Fruit fly (Drosophila melanogaster) whole organism, embryonic: Measurements from ENCODE around the gene CG13113.
A peak's percentile ranks its signal among the peaks of the same experiment; 100 is the strongest.

Experiments
- Asciz ChIP-seq: fragments of 200-800 bp; sonication (Bioruptor generic); optimal IDR thresholded peaks from 2 replicates; lab custom pipeline; 2017; ENCODE audit warnings: missing biosample characterization, mild to moderate bottlenecking, missing genetic modification characterization, missing genetic modification reagents
- B-H1 ChIP-seq: fragments of 200-800 bp; sonication (Bioruptor generic); IDR thresholded peaks from 3 replicates; pipeline ENCODE4 v1.3.6; 2022; ENCODE audit warnings: missing biosample characterization, missing genetic modification characterization
- CG12299 ChIP-seq: fragments of 200-800 bp; sonication (Bioruptor generic); optimal IDR thresholded peaks from 2 replicates; lab custom pipeline; 2018; ENCODE audit warnings: missing biosample characterization, mild to moderate bottlenecking, missing genetic modification characterization
- CG12659 ChIP-seq: fragments of 200-800 bp; sonication (Bioruptor generic); optimal IDR thresholded peaks from 3 replicates; lab custom pipeline; 2017; ENCODE audit warnings: mild to moderate bottlenecking, missing biosample characterization, missing genetic modification reagents, missing genetic modification characterization
- CG13296 ChIP-seq: fragments of 200-800 bp; sonication (Bioruptor generic); optimal IDR thresholded peaks from 3 replicates; lab custom pipeline; 2018; ENCODE audit warnings: missing biosample characterization, mild to moderate bottlenecking, missing genetic modification characterization
- CG13894 ChIP-seq: fragments of 200-800 bp; sonication (Bioruptor generic); optimal IDR thresholded peaks from 3 replicates; lab custom pipeline; 2018; ENCODE audit warnings: missing biosample characterization, mild to moderate bottlenecking, missing genetic modification characterization, moderate library complexity
- CG14965 ChIP-seq: fragments of 200-800 bp; sonication (Bioruptor generic); optimal IDR thresholded peaks from 2 replicates; lab custom pipeline; 2016; ENCODE audit warnings: missing biosample characterization, missing genetic modification characterization, borderline replicate concordance
- CG15514 ChIP-seq: fragments of 200-800 bp; sonication (Bioruptor generic); optimal IDR thresholded peaks from 3 replicates; lab custom pipeline; 2017; ENCODE audit warnings: missing biosample characterization, missing genetic modification characterization, mild to moderate bottlenecking, moderate library complexity, missing genetic modification reagents
- CG17829 ChIP-seq: fragments of 200-800 bp; optimal IDR thresholded peaks from 2 replicates; lab custom pipeline; 2019; ENCODE audit warnings: missing biosample characterization, mild to moderate bottlenecking, missing genetic modification characterization, moderate library complexity
- CG18619 ChIP-seq: fragments of 200-800 bp; sonication (Bioruptor generic); optimal IDR thresholded peaks from 3 replicates; lab custom pipeline; 2017; ENCODE audit warnings: missing biosample characterization, mild to moderate bottlenecking, missing genetic modification characterization
- CG2199 ChIP-seq: fragments of 200-800 bp; sonication (Bioruptor generic); IDR thresholded peaks from 3 replicates; pipeline ENCODE4 v1.3.6; 2022; ENCODE audit warnings: missing biosample characterization, missing genetic modification characterization
- CG43689 ChIP-seq: fragments of 200-800 bp; sonication (Bioruptor generic); IDR thresholded peaks from 2 replicates; pipeline ENCODE4 v1.3.6; 2022; ENCODE audit warnings: missing biosample characterization, missing genetic modification characterization
- CG6175 ChIP-seq: fragments of 200-800 bp; sonication (Bioruptor generic); IDR thresholded peaks from 3 replicates; pipeline ENCODE4 v1.3.6; 2022; ENCODE audit warnings: missing biosample characterization, missing genetic modification characterization
- CG6254 ChIP-seq: fragments of 200-800 bp; sonication (Bioruptor generic); optimal IDR thresholded peaks from 3 replicates; lab custom pipeline; 2017; ENCODE audit warnings: mild to moderate bottlenecking, missing biosample characterization, missing genetic modification reagents, missing genetic modification characterization
- CG7271 ChIP-seq: fragments of 200-800 bp; sonication (Bioruptor generic); optimal IDR thresholded peaks from 2 replicates; lab custom pipeline; 2018; ENCODE audit warnings: missing biosample characterization, mild to moderate bottlenecking, missing genetic modification characterization, moderate library complexity
- CG7839 ChIP-seq: fragments of 200-800 bp; sonication (Bioruptor generic); optimal IDR thresholded peaks from 3 replicates; lab custom pipeline; 2018; ENCODE audit warnings: missing biosample characterization, mild to moderate bottlenecking, missing genetic modification characterization, moderate library complexity
- CG9215 ChIP-seq: fragments of 200-800 bp; sonication (Bioruptor generic); IDR thresholded peaks from 2 replicates; pipeline ENCODE4 v1.3.6; 2022; ENCODE audit warnings: missing biosample characterization, missing genetic modification characterization
- Dek ChIP-seq: fragments of 200-800 bp; sonication (Bioruptor generic); optimal IDR thresholded peaks from 3 replicates; lab custom pipeline; 2019; ENCODE audit warnings: missing biosample characterization, mild to moderate bottlenecking, missing genetic modification characterization, moderate library complexity
- Dfd ChIP-seq, 2 experiments: fragments of >200 bp; optimal IDR thresholded peaks; 2 replicates each; lab custom pipeline; 2017; ENCODE audit warnings: missing biosample characterization in 2 of 2, missing genetic modification characterization in 2 of 2
- Fer1 ChIP-seq: fragments of 200-800 bp; sonication (Bioruptor generic); optimal IDR thresholded peaks from 2 replicates; lab custom pipeline; 2017; ENCODE audit warnings: missing biosample characterization, mild to moderate bottlenecking, missing genetic modification characterization
- HLH3B ChIP-seq: fragments of 200-800 bp; sonication (Bioruptor generic); IDR thresholded peaks from 2 replicates; pipeline ENCODE4 v1.3.6; 2022; ENCODE audit warnings: missing biosample characterization, missing genetic modification characterization
- HmgZ ChIP-seq: fragments of 200-800 bp; sonication (Bioruptor generic); optimal IDR thresholded peaks from 2 replicates; lab custom pipeline; 2018; ENCODE audit warnings: missing biosample characterization, mild to moderate bottlenecking, missing genetic modification characterization
- Hmr ChIP-seq: fragments of 200-800 bp; sonication (Bioruptor generic); optimal IDR thresholded peaks from 3 replicates; lab custom pipeline; 2017; ENCODE audit warnings: mild to moderate bottlenecking, missing biosample characterization, missing genetic modification reagents, missing genetic modification characterization
- Hmx ChIP-seq: fragments of 200-800 bp; sonication (Bioruptor generic); optimal IDR thresholded peaks from 2 replicates; lab custom pipeline; 2016; ENCODE audit warnings: missing biosample characterization, missing genetic modification characterization
- Mes4 ChIP-seq: fragments of 200-800 bp; sonication (Bioruptor generic); optimal IDR thresholded peaks from 2 replicates; lab custom pipeline; 2016; ENCODE audit warnings: missing biosample characterization, missing genetic modification characterization
- Nf-YC ChIP-seq: fragments of 200-800 bp; optimal IDR thresholded peaks from 3 replicates; lab custom pipeline; 2019; ENCODE audit warnings: missing biosample characterization, mild to moderate bottlenecking, missing genetic modification characterization, moderate library complexity
- Rfx ChIP-seq: fragments of 200-800 bp; sonication (Bioruptor generic); IDR thresholded peaks from 2 replicates; pipeline ENCODE4 v1.3.6; 2022; ENCODE audit warnings: missing biosample characterization, missing genetic modification characterization
- Sox102F ChIP-seq: fragments of 200-800 bp; sonication (Bioruptor generic); optimal IDR thresholded peaks from 2 replicates; lab custom pipeline; 2018; ENCODE audit warnings: missing biosample characterization, mild to moderate bottlenecking, missing genetic modification characterization, moderate library complexity
- Tbp ChIP-seq: fragments of >200 bp; optimal IDR thresholded peaks from 2 replicates; lab custom pipeline; 2018; ENCODE audit warnings: missing biosample characterization, missing genetic modification characterization
- Usf ChIP-seq: fragments of 200-800 bp; sonication (Bioruptor generic); optimal IDR thresholded peaks from 2 replicates; lab custom pipeline; 2017; ENCODE audit warnings: missing genotype, missing biosample characterization, missing genetic modification characterization
- Xbp1 ChIP-seq: fragments of 200-800 bp; sonication (Bioruptor generic); optimal IDR thresholded peaks from 3 replicates; lab custom pipeline; 2016; ENCODE audit warnings: missing biosample characterization, mild to moderate bottlenecking, missing genetic modification characterization
- YL-1 ChIP-seq: fragments of 200-800 bp; sonication (Bioruptor generic); optimal IDR thresholded peaks from 3 replicates; lab custom pipeline; 2017; ENCODE audit warnings: missing biosample characterization, mild to moderate bottlenecking, missing genetic modification characterization
- az2 ChIP-seq: fragments of 200-800 bp; sonication (Bioruptor generic); optimal IDR thresholded peaks from 3 replicates; lab custom pipeline; 2016; ENCODE audit warnings: missing biosample characterization, missing genetic modification characterization
- bab2 ChIP-seq: fragments of 200-800 bp; sonication (Bioruptor generic); optimal IDR thresholded peaks from 2 replicates; lab custom pipeline; 2016; ENCODE audit warnings: missing biosample characterization, missing genetic modification characterization
- cas ChIP-seq: fragments of 200-800 bp; sonication (Bioruptor generic); IDR thresholded peaks from 2 replicates; pipeline ENCODE4 v1.3.6; 2022; ENCODE audit warnings: missing biosample characterization, missing genetic modification characterization
- chm ChIP-seq: fragments of 200-800 bp; sonication (Bioruptor generic); IDR thresholded peaks from 2 replicates; pipeline ENCODE4 v1.3.6; 2022; ENCODE audit warnings: missing biosample characterization, missing genetic modification characterization
- ci ChIP-seq: fragments of 200-800 bp; sonication (Bioruptor generic); IDR thresholded peaks from 3 replicates; pipeline ENCODE4 v1.3.6; 2022; ENCODE audit warnings: missing biosample characterization, missing genetic modification characterization
- crp ChIP-seq, 2 experiments: fragments of 200-800 bp; sonication (Bioruptor generic); optimal IDR thresholded peaks; 2 replicates in 1 of 2; 3 replicates in 1 of 2; lab custom pipeline; 2017; ENCODE audit warnings: missing biosample characterization in 2 of 2, missing genetic modification characterization in 2 of 2, mild to moderate bottlenecking in 1 of 2, moderate library complexity in 1 of 2
- dmrt99B ChIP-seq: fragments of 200-800 bp; sonication (Bioruptor generic); optimal IDR thresholded peaks from 2 replicates; lab custom pipeline; 2018; ENCODE audit warnings: missing biosample characterization, mild to moderate bottlenecking, missing genetic modification characterization, moderate library complexity
- fd64A ChIP-seq: fragments of 200-800 bp; sonication (Bioruptor generic); optimal IDR thresholded peaks from 3 replicates; lab custom pipeline; 2018; ENCODE audit warnings: missing biosample characterization, mild to moderate bottlenecking, missing genetic modification characterization
- kah ChIP-seq: fragments of 200-800 bp; sonication (Bioruptor generic); optimal IDR thresholded peaks from 2 replicates; lab custom pipeline; 2018; ENCODE audit warnings: missing biosample characterization, mild to moderate bottlenecking, missing genetic modification characterization
- lab ChIP-seq: fragments of 200-800 bp; sonication (Bioruptor generic); optimal IDR thresholded peaks from 3 replicates; lab custom pipeline; 2017; ENCODE audit warnings: missing biosample characterization, missing genetic modification characterization, mild to moderate bottlenecking, moderate library complexity, missing genetic modification reagents
- lbe ChIP-seq: fragments of 200-800 bp; sonication (Bioruptor generic); optimal IDR thresholded peaks from 2 replicates; lab custom pipeline; 2016; ENCODE audit warnings: missing biosample characterization, mild to moderate bottlenecking, missing genetic modification characterization
- p53 ChIP-seq: fragments of 200-800 bp; sonication (Bioruptor generic); optimal IDR thresholded peaks from 2 replicates; lab custom pipeline; 2016; ENCODE audit warnings: missing biosample characterization, missing genetic modification characterization
- rib ChIP-seq: fragments of 200-800 bp; sonication (Bioruptor generic); IDR thresholded peaks from 2 replicates; pipeline ENCODE4 v1.3.6; 2022; ENCODE audit warnings: missing biosample characterization, missing genetic modification characterization
- ro ChIP-seq: fragments of 200-800 bp; sonication (Bioruptor generic); IDR thresholded peaks from 2 replicates; pipeline ENCODE4 v1.3.6; 2022; ENCODE audit warnings: missing biosample characterization, missing genetic modification characterization
- scrt ChIP-seq: fragments of 200-800 bp; sonication (Bioruptor generic); optimal IDR thresholded peaks from 2 replicates; lab custom pipeline; 2018; ENCODE audit warnings: missing biosample characterization, mild to moderate bottlenecking, missing genetic modification characterization, moderate library complexity
- sob ChIP-seq: fragments of 200-800 bp; sonication (Bioruptor generic); IDR thresholded peaks from 2 replicates; pipeline ENCODE4 v1.3.6; 2022; ENCODE audit warnings: missing biosample characterization, missing genetic modification characterization
- unc-4 ChIP-seq: fragments of 200-800 bp; sonication (Bioruptor generic); IDR thresholded peaks from 2 replicates; pipeline ENCODE4 v1.3.6; 2022; ENCODE audit warnings: missing biosample characterization, missing genetic modification characterization; ENCODE audit not compliant: partially characterized antibody
- vvl ChIP-seq: fragments of 200-800 bp; sonication (Bioruptor generic); IDR thresholded peaks from 2 replicates; pipeline ENCODE4 v1.3.6; 2022; ENCODE audit warnings: missing biosample characterization, missing genetic modification characterization
- wor ChIP-seq: fragments of 200-800 bp; sonication (Bioruptor generic); IDR thresholded peaks from 2 replicates; pipeline ENCODE4 v1.3.6; 2022; ENCODE audit warnings: missing biosample characterization, missing genetic modification characterization

The CG13113 gene

dm6 chr2L:9495418-9495779, 48.6 kb upstream of the CG13113 start, which contains the start of gene CG33298 (continued):
- no peak for TF ChIP-seq Hmx (GFP tag; lab: Kevin White, UChicago)
- TF ChIP-seq CG13296 (GFP tag; lab: Kevin White, UChicago), result peak; percentile 6
- TF ChIP-seq CG7271, result no peak
- no peak for TF ChIP-seq Dfd (GFP tag; optimal IDR thresholded peaks at IDR 0.05; lab: Kevin White, UChicago)
- TF ChIP-seq CG9215 (GFP tag; lab: Robert Waterston, UW), result no peak
- TF ChIP-seq ro (GFP tag; lab: Robert Waterston, UW), result no peak
- TF ChIP-seq CG18619 (GFP tag; lab: Kevin White, UChicago), result no peak
- TF ChIP-seq dmrt99B (tag; lab: Kevin White, UChicago), result no peak
- TF ChIP-seq fd64A (GFP tag; lab: Kevin White, UChicago), result no peak
- no peak for TF ChIP-seq CG6175
- TF ChIP-seq rib, result 0 out of 2 replicates have a peak, but pooled peaks have one; percentile 15
- TF ChIP-seq Mes4 (GFP tag; lab: Kevin White, UChicago), result no peak
- no peak for TF ChIP-seq lbe
- peak; percentile 31; the same call in 1 of the 2 replicates for TF ChIP-seq sob
- peak; percentile 39 for TF ChIP-seq CG12659
- TF ChIP-seq chm, result peak; percentile 75
- peak; percentile 19 for TF ChIP-seq Fer1
- no peak for TF ChIP-seq kah (GFP tag; lab: Kevin White, UChicago)
- no peak for TF ChIP-seq HLH3B (GFP tag; lab: Robert Waterston, UW)
- TF ChIP-seq YL-1, result peak; percentile 24
- peak; percentile 33; the same call in 1 of the 2 replicates for TF ChIP-seq unc-4 (GFP tag; lab: Robert Waterston, UW)
- TF ChIP-seq Usf (GFP tag; lab: Kevin White, UChicago), result no peak
- no peak for TF ChIP-seq p53 (GFP tag; lab: Kevin White, UChicago)
- no peak for TF ChIP-seq CG6254 (GFP tag; lab: Kevin White, UChicago)
- TF ChIP-seq CG17829 (tag; lab: Kevin White, UChicago), result peak; percentile 6
- peak; percentile 30 for TF ChIP-seq CG15514
- TF ChIP-seq Asciz (GFP tag; lab: Kevin White, UChicago), result peak; percentile 20
- TF ChIP-seq CG2199 (GFP tag; lab: Robert Waterston, UW), result peak; percentile 54; the same call in 1 of the 3 replicates
- peak; percentile 34 for TF ChIP-seq lab (GFP tag; lab: Kevin White, UChicago)
- TF ChIP-seq Dek (tag; lab: Kevin White, UChicago), result no peak
- TF ChIP-seq cas (GFP tag; lab: Robert Waterston, UW), result no peak
- TF ChIP-seq Sox102F, result no peak
- 0 out of 3 replicates have a peak, but pooled peaks have one; percentile 8 for TF ChIP-seq ci (GFP tag; lab: Robert Waterston, UW)
- TF ChIP-seq Tbp (GFP tag; lab: Kevin White, UChicago), result no peak
- peak; percentile 18; the same call in 1 of the 2 replicates for TF ChIP-seq Rfx (GFP tag; lab: Robert Waterston, UW)
- no peak for TF ChIP-seq wor
- TF ChIP-seq az2, result no peak
- peak; percentile 43 for TF ChIP-seq CG13894 (tag; lab: Kevin White, UChicago)
- TF ChIP-seq vvl (GFP tag; lab: Robert Waterston, UW), result no peak
- peak; percentile 1 for TF ChIP-seq HmgZ (tag; lab: Kevin White, UChicago)
- TF ChIP-seq Nf-YC (tag; lab: Kevin White, UChicago), result no peak
- peak; percentile 36 for TF ChIP-seq CG12299 (tag; lab: Kevin White, UChicago)
- TF ChIP-seq CG43689 (GFP tag; lab: Robert Waterston, UW), result no peak
- peak; percentile 26 for TF ChIP-seq Hmr (GFP tag; lab: Kevin White, UChicago)
- TF ChIP-seq bab2, result no peak
- TF ChIP-seq Xbp1 (GFP tag; lab: Kevin White, UChicago), result no peak
- no peak for TF ChIP-seq CG14965 (GFP tag; lab: Kevin White, UChicago)
- TF ChIP-seq CG7839, result no peak
- TF ChIP-seq B-H1 (GFP tag; lab: Robert Waterston, UW), result no peak
- peak in 1 of 2 experiments; percentile 60 for TF ChIP-seq crp (GFP tag; optimal IDR thresholded peaks at IDR 0.05; lab: Kevin White, UChicago)
- no peak for TF ChIP-seq scrt (GFP tag; lab: Kevin White, UChicago)
